Fruit fly (Drosophila melanogaster) whole organism, prepupa: ENCODE measurements around the gene CG13901.

ENCODE experiments used
- CG10631 ChIP-seq: fragments of 200-800 bp; sonication (Bioruptor generic); optimal IDR thresholded peaks from 2 replicates; lab custom pipeline; 2016; ENCODE audit warnings: missing biosample characterization, missing genetic modification characterization
- CG10669 ChIP-seq: fragments of 200-800 bp; sonication (Bioruptor generic); optimal IDR thresholded peaks from 3 replicates; lab custom pipeline; 2018; ENCODE audit warnings: missing biosample characterization, mild to moderate bottlenecking, missing genetic modification characterization, moderate library complexity
- CG11294 ChIP-seq: fragments of 200-800 bp; sonication (Bioruptor generic); IDR thresholded peaks from 2 replicates; pipeline ENCODE4 v1.3.6; 2022; ENCODE audit warnings: missing biosample characterization, missing genetic modification characterization
- CG11762 ChIP-seq: fragments of 200-800 bp; sonication (Bioruptor generic); optimal IDR thresholded peaks from 3 replicates; lab custom pipeline; 2016; ENCODE audit warnings: missing biosample characterization, missing genetic modification characterization; ENCODE audit not compliant: insufficient read depth
- CG11902 ChIP-seq: fragments of 200-800 bp; sonication (Bioruptor generic); optimal IDR thresholded peaks from 3 replicates; lab custom pipeline; 2016; ENCODE audit warnings: missing biosample characterization, missing genetic modification characterization
- CG15336 ChIP-seq: fragments of 200-800 bp; sonication (Bioruptor generic); IDR thresholded peaks from 2 replicates; pipeline ENCODE4 v1.3.6; 2022; ENCODE audit warnings: missing biosample characterization, missing genetic modification characterization
- CG16779 ChIP-seq: fragments of 200-800 bp; sonication (Bioruptor generic); optimal IDR thresholded peaks from 3 replicates; lab custom pipeline; 2017; ENCODE audit warnings: missing biosample characterization, mild to moderate bottlenecking, missing genetic modification characterization
- CG3032 ChIP-seq: fragments of 200-800 bp; optimal IDR thresholded peaks from 2 replicates; lab custom pipeline; 2019; ENCODE audit warnings: missing biosample characterization, mild to moderate bottlenecking, missing genetic modification characterization, moderate library complexity
- CG31627 ChIP-seq: fragments of 200-800 bp; sonication (Bioruptor generic); optimal IDR thresholded peaks from 3 replicates; lab custom pipeline; 2016; ENCODE audit warnings: missing biosample characterization, missing genetic modification characterization
- CG32006 ChIP-seq: fragments of 200-800 bp; sonication (Bioruptor generic); optimal IDR thresholded peaks from 3 replicates; lab custom pipeline; 2017; ENCODE audit warnings: missing biosample characterization, mild to moderate bottlenecking, missing genetic modification characterization
- CG34406 ChIP-seq: fragments of 200-800 bp; sonication (Bioruptor generic); optimal IDR thresholded peaks from 3 replicates; lab custom pipeline; 2016; ENCODE audit warnings: missing biosample characterization, missing genetic modification characterization
- CG3919 ChIP-seq: fragments of 200-800 bp; sonication (Bioruptor generic); optimal IDR thresholded peaks from 3 replicates; lab custom pipeline; 2016; ENCODE audit warnings: missing biosample characterization, missing genetic modification characterization
- CG6163 ChIP-seq: fragments of 200-800 bp; sonication (Bioruptor generic); IDR thresholded peaks from 3 replicates; pipeline ENCODE4 v1.3.6; 2022; ENCODE audit warnings: missing biosample characterization, missing genetic modification characterization
- CG6276 ChIP-seq: fragments of 200-800 bp; sonication (Bioruptor generic); optimal IDR thresholded peaks from 2 replicates; lab custom pipeline; 2017; ENCODE audit warnings: missing biosample characterization, mild to moderate bottlenecking, missing genetic modification characterization
- CG6792 ChIP-seq: fragments of 200-800 bp; sonication (Bioruptor generic); optimal IDR thresholded peaks from 3 replicates; lab custom pipeline; 2016; ENCODE audit warnings: missing biosample characterization, missing genetic modification characterization
- CG6808 ChIP-seq: fragments of 200-800 bp; sonication (Bioruptor generic); optimal IDR thresholded peaks from 3 replicates; lab custom pipeline; 2017; ENCODE audit warnings: missing biosample characterization, missing genetic modification characterization, mild to moderate bottlenecking, moderate library complexity, missing genetic modification reagents
- CG7368 ChIP-seq: fragments of 200-800 bp; sonication (Bioruptor generic); optimal IDR thresholded peaks from 3 replicates; lab custom pipeline; 2016; ENCODE audit warnings: missing biosample characterization, missing genetic modification characterization
- CG8319 ChIP-seq: fragments of 200-800 bp; sonication (Bioruptor generic); optimal IDR thresholded peaks from 3 replicates; lab custom pipeline; 2016; ENCODE audit warnings: missing biosample characterization, missing genetic modification characterization
- CG8632 ChIP-seq: fragments of 200-800 bp; sonication (Bioruptor generic); optimal IDR thresholded peaks from 3 replicates; lab custom pipeline; 2016; ENCODE audit warnings: missing biosample characterization, missing genetic modification characterization
- Eip75B ChIP-seq: fragments of 200-800 bp; sonication (Bioruptor generic); optimal IDR thresholded peaks from 3 replicates; lab custom pipeline; 2016; ENCODE audit warnings: missing biosample characterization, missing genetic modification characterization
- Eip78C ChIP-seq: fragments of 200-800 bp; sonication (Bioruptor generic); peaks from one replicate; lab custom pipeline; 2016; ENCODE audit warnings: missing biosample characterization, missing genetic modification characterization
- Ets21C ChIP-seq: fragments of 200-800 bp; sonication (Bioruptor generic); optimal IDR thresholded peaks from 3 replicates; lab custom pipeline; 2016; ENCODE audit warnings: missing biosample characterization, missing genetic modification characterization
- Ets96B ChIP-seq: fragments of 200-800 bp; optimal IDR thresholded peaks from 2 replicates; lab custom pipeline; 2019; ENCODE audit warnings: missing biosample characterization, mild to moderate bottlenecking, missing genetic modification characterization, moderate library complexity
- Gug ChIP-seq: fragments of 200-800 bp; sonication (Bioruptor generic); IDR thresholded peaks from 2 replicates; pipeline ENCODE4 v1.3.6; 2022; ENCODE audit warnings: missing biosample characterization, missing genetic modification characterization
- Hr38 ChIP-seq: sonication (Bioruptor generic); optimal IDR thresholded peaks from 2 replicates; lab custom pipeline; 2016; ENCODE audit warnings: missing biosample characterization, missing genetic modification characterization
- Hr39 ChIP-seq: fragments of 200-800 bp; sonication (Bioruptor generic); optimal IDR thresholded peaks from 2 replicates; lab custom pipeline; 2016; ENCODE audit warnings: missing biosample characterization, missing genetic modification characterization
- Hr4 ChIP-seq: fragments of 200-800 bp; sonication (Bioruptor generic); optimal IDR thresholded peaks from 3 replicates; lab custom pipeline; 2016; ENCODE audit warnings: missing biosample characterization, missing genetic modification characterization
- Lpt ChIP-seq: fragments of 200-800 bp; sonication (Bioruptor generic); optimal IDR thresholded peaks from 3 replicates; lab custom pipeline; 2016; ENCODE audit warnings: missing biosample characterization, missing genetic modification characterization
- Met ChIP-seq: fragments of 200-800 bp; sonication (Bioruptor generic); optimal IDR thresholded peaks from 3 replicates; lab custom pipeline; 2016; ENCODE audit warnings: missing biosample characterization, missing genetic modification characterization
- OdsH ChIP-seq: fragments of 200-800 bp; sonication (Bioruptor generic); optimal IDR thresholded peaks from 3 replicates; lab custom pipeline; 2016; ENCODE audit warnings: missing biosample characterization, missing genetic modification characterization
- Smox ChIP-seq: fragments of 200-800 bp; sonication (Bioruptor generic); optimal IDR thresholded peaks from 3 replicates; lab custom pipeline; 2016; ENCODE audit warnings: missing biosample characterization, missing genetic modification characterization
- Sox102F ChIP-seq: fragments of 200-800 bp; sonication (Bioruptor generic); optimal IDR thresholded peaks from 2 replicates; lab custom pipeline; 2016; ENCODE audit warnings: missing biosample characterization, mild to moderate bottlenecking, missing genetic modification characterization
- Sox14 ChIP-seq: fragments of 200-800 bp; sonication (Bioruptor generic); optimal IDR thresholded peaks from 3 replicates; lab custom pipeline; 2016; ENCODE audit warnings: missing biosample characterization, missing genetic modification characterization
- Sox15 ChIP-seq: fragments of 200-800 bp; sonication (Bioruptor generic); optimal IDR thresholded peaks from 3 replicates; lab custom pipeline; 2016; ENCODE audit warnings: missing biosample characterization, missing genetic modification characterization
- achi ChIP-seq: fragments of 200-800 bp; sonication (Bioruptor generic); optimal IDR thresholded peaks from 3 replicates; lab custom pipeline; 2016; ENCODE audit warnings: missing biosample characterization, missing genetic modification characterization
- acj6 ChIP-seq: fragments of 200-800 bp; sonication (Bioruptor generic); optimal IDR thresholded peaks from 3 replicates; lab custom pipeline; 2016; ENCODE audit warnings: missing biosample characterization, missing genetic modification characterization
- cyc ChIP-seq: fragments of 200-800 bp; sonication (Bioruptor generic); optimal IDR thresholded peaks from 3 replicates; lab custom pipeline; 2016; ENCODE audit warnings: missing biosample characterization, missing genetic modification characterization
- dac ChIP-seq: fragments of 200-800 bp; sonication (Bioruptor generic); optimal IDR thresholded peaks from 2 replicates; lab custom pipeline; 2017; ENCODE audit warnings: missing biosample characterization, mild to moderate bottlenecking, missing genetic modification characterization
- eg ChIP-seq: fragments of 200-800 bp; sonication (Bioruptor generic); IDR thresholded peaks from 3 replicates; pipeline ENCODE4 v1.3.6; 2022; ENCODE audit warnings: missing biosample characterization, missing genetic modification characterization
- esn ChIP-seq: fragments of 200-800 bp; sonication (Bioruptor generic); optimal IDR thresholded peaks from 2 replicates; lab custom pipeline; 2016; ENCODE audit warnings: missing biosample characterization, mild to moderate bottlenecking, missing genetic modification characterization, moderate library complexity
- fkh ChIP-seq: fragments of 200-800 bp; sonication (Bioruptor generic); optimal IDR thresholded peaks from 3 replicates; lab custom pipeline; 2017; ENCODE audit warnings: missing biosample characterization, mild to moderate bottlenecking, missing genetic modification characterization, moderate library complexity
- lz ChIP-seq: fragments of 200-800 bp; sonication (Bioruptor generic); optimal IDR thresholded peaks from 3 replicates; lab custom pipeline; 2016; ENCODE audit warnings: missing biosample characterization, missing genetic modification characterization
- net ChIP-seq: fragments of 200-800 bp; sonication (Bioruptor generic); optimal IDR thresholded peaks from 3 replicates; lab custom pipeline; 2016; ENCODE audit warnings: missing biosample characterization, missing genetic modification characterization
- pdm3 ChIP-seq: fragments of 200-800 bp; sonication (Bioruptor generic); optimal IDR thresholded peaks from 3 replicates; lab custom pipeline; 2016; ENCODE audit warnings: missing biosample characterization, missing genetic modification characterization
- salr ChIP-seq, 2 experiments: fragments of 200-800 bp; sonication (Bioruptor generic); optimal IDR thresholded peaks; 3 replicates each; lab custom pipeline; 2016 to 2018; ENCODE audit warnings: missing biosample characterization in 2 of 2, missing genetic modification characterization in 2 of 2, mild to moderate bottlenecking in 1 of 2
- spab ChIP-seq: fragments of 200-800 bp; sonication (Bioruptor generic); optimal IDR thresholded peaks from 2 replicates; lab custom pipeline; 2017; ENCODE audit warnings: missing biosample characterization, mild to moderate bottlenecking, missing genetic modification characterization, missing genetic modification reagents
- ss ChIP-seq, 2 experiments: fragments of 200-800 bp; sonication (Bioruptor generic); optimal IDR thresholded peaks; 2 replicates in 1 of 2; 3 replicates in 1 of 2; lab custom pipeline; 2017 to 2018; ENCODE audit warnings: mild to moderate bottlenecking in 2 of 2, missing biosample characterization in 2 of 2, missing genetic modification characterization in 2 of 2, moderate library complexity in 1 of 2
- svp ChIP-seq: fragments of 200-800 bp; sonication (Bioruptor generic); peaks from one replicate; lab custom pipeline; 2016; ENCODE audit warnings: missing biosample characterization, missing genetic modification characterization
- topi ChIP-seq: fragments of 200-800 bp; sonication (Bioruptor generic); optimal IDR thresholded peaks from 3 replicates; lab custom pipeline; 2016; ENCODE audit warnings: missing biosample characterization, missing genetic modification characterization
- vri ChIP-seq: fragments of 200-800 bp; sonication (Bioruptor generic); optimal IDR thresholded peaks from 3 replicates; lab custom pipeline; 2016; ENCODE audit warnings: missing biosample characterization, mild to moderate bottlenecking, missing genetic modification characterization

CG13901 gene

dm6 chr3L:872389-872972, 34.9 kb upstream of the CG13901 start:
- TF ChIP-seq Eip75B (peak; percentile 40), Gug (GFP tag; lab: Robert Waterston, UW) (peak; percentile 32; the same call in 1 of the 2 replicates), CG11294 (GFP tag; lab: Robert Waterston, UW) (no peak), Ets96B (tag; lab: Kevin White, UChicago) (peak; percentile 22), Lpt (GFP tag; lab: Kevin White, UChicago) (no peak), Eip78C (peak; percentile 79), pdm3 (GFP tag; lab: Kevin White, UChicago) (peak; percentile 44), Sox15 (peak; percentile 40), CG3032 (tag; lab: Kevin White, UChicago) (peak; percentile 5), CG10631 (GFP tag; lab: Kevin White, UChicago) (peak; percentile 62), cyc (GFP tag; lab: Kevin White, UChicago) (peak; percentile 52), Sox102F (GFP tag; lab: Kevin White, UChicago) (peak; percentile 26), Hr4 (peak; percentile 45), Ets21C (GFP tag; lab: Kevin White, UChicago) (peak; percentile 42), lz (GFP tag; lab: Kevin White, UChicago) (peak; percentile 62), spab (GFP tag; lab: Kevin White, UChicago) (no peak), CG3919 (GFP tag; lab: Kevin White, UChicago) (peak; percentile 54), eg (peak; percentile 59; the same call in 2 of the 3 replicates), CG10669 (peak; percentile 21), CG31627 (GFP tag; lab: Kevin White, UChicago) (peak; percentile 61), Smox (GFP tag; lab: Kevin White, UChicago) (peak; percentile 40), CG6276 (GFP tag; lab: Kevin White, UChicago) (no peak), Hr39 (peak; percentile 68), CG8632 (no peak), fkh (peak; percentile 60), CG16779 (no peak), OdsH (GFP tag; lab: Kevin White, UChicago) (peak; percentile 59), CG6808 (GFP tag; lab: Kevin White, UChicago) (no peak), esn (GFP tag; lab: Kevin White, UChicago) (peak; percentile 76), CG6163 (GFP tag; lab: Robert Waterston, UW) (peak; percentile 45; the same call in 1 of the 3 replicates), salr (GFP tag; optimal IDR thresholded peaks at IDR 0.05; lab: Kevin White, UChicago) (peak in 1 of 2 experiments; percentile 22), CG11902 (GFP tag; lab: Kevin White, UChicago) (no peak), vri (GFP tag; lab: Kevin White, UChicago) (peak; percentile 22), Sox14 (peak; percentile 73), CG6792 (GFP tag; lab: Kevin White, UChicago) (peak; percentile 19), CG32006 (GFP tag; lab: Kevin White, UChicago) (peak; percentile 59), dac (GFP tag; lab: Kevin White, UChicago) (peak; percentile 12), CG8319 (GFP tag; lab: Kevin White, UChicago) (peak; percentile 34), Hr38 (GFP tag; lab: Kevin White, UChicago) (no peak), CG11762 (GFP tag; lab: Kevin White, UChicago) (peak; percentile 30), achi (peak; percentile 67), ss (GFP tag; optimal IDR thresholded peaks at IDR 0.05; lab: Kevin White, UChicago) (peak in 1 of 2 experiments; percentile 37), CG15336 (GFP tag; lab: Robert Waterston, UW) (no peak), CG34406 (peak; percentile 56), svp (GFP tag; lab: Kevin White, UChicago) (peak; percentile 90), Met (GFP tag; lab: Kevin White, UChicago) (peak; percentile 50), net (peak; percentile 30), CG7368 (GFP tag; lab: Kevin White, UChicago) (peak; percentile 41), acj6 (GFP tag; lab: Kevin White, UChicago) (peak; percentile 51), topi (GFP tag; lab: Kevin White, UChicago) (peak; percentile 40)
